Fruit fly (Drosophila melanogaster): ENCODE data around the gene Gr28b.

- TF ChIP-seq lola (GFP tag; optimal IDR thresholded peaks at IDR 0.05) (no peak), sage (GFP tag; optimal IDR thresholded peaks at IDR 0.05) (no peak), fru (GFP tag; optimal IDR thresholded peaks at IDR 0.05) (peak; percentile 64), jim (GFP tag; optimal IDR thresholded peaks at IDR 0.05) (peak; percentile 75), Rel (GFP tag; optimal IDR thresholded peaks at IDR 0.05) (no peak), Rel (tag; optimal IDR thresholded peaks at IDR 0.05) (peak; percentile 75), br (GFP tag; optimal IDR thresholded peaks at IDR 0.05) (no peak), pan (optimal IDR thresholded peaks at IDR 0.05) (no peak), h (GFP tag; optimal IDR thresholded peaks at IDR 0.05) (peak; percentile 41), psq (GFP tag; optimal IDR thresholded peaks at IDR 0.05) (peak; percentile 84), HLH106 (tag; optimal IDR thresholded peaks at IDR 0.05) (peak; percentile 64), dl (GFP tag; optimal IDR thresholded peaks at IDR 0.05; ENCODE audit: insufficient read depth in 1 of 2, partially characterized antibody in 2 of 2) (peak; percentile 69 to 73), Hr78 (GFP tag; optimal IDR thresholded peaks at IDR 0.05) (no peak)
These were observed 39.4 kb downstream of the Gr28b start for dm6 chr2L:7422429-7423283.

Data from whole organism, wandering third instar larva.